Fruit fly (Drosophila melanogaster) whole organism, embryonic: Measurements from ENCODE around the gene CG44261.

Source experiments
- ATbp ChIP-seq: fragments of 200-800 bp; sonication (Bioruptor generic); optimal IDR thresholded peaks from 2 replicates; lab custom pipeline; 2017; ENCODE audit warnings: missing biosample characterization, mild to moderate bottlenecking, missing genetic modification characterization, missing genetic modification reagents
- Ada2b ChIP-seq: fragments of 200-800 bp; sonication (Bioruptor generic); IDR thresholded peaks from 2 replicates; pipeline ENCODE4 v1.3.6; 2022; ENCODE audit warnings: missing biosample characterization, missing genetic modification characterization
- CG12769 ChIP-seq: fragments of 200-800 bp; sonication (Bioruptor generic); optimal IDR thresholded peaks from 2 replicates; lab custom pipeline; 2019; ENCODE audit warnings: missing biosample characterization, mild to moderate bottlenecking, missing genetic modification characterization, moderate library complexity
- CG12942 ChIP-seq: fragments of 200-800 bp; sonication (Bioruptor generic); optimal IDR thresholded peaks from 3 replicates; lab custom pipeline; 2016; ENCODE audit warnings: missing biosample characterization, missing genetic modification characterization
- CG13894 ChIP-seq: fragments of 200-800 bp; sonication (Bioruptor generic); optimal IDR thresholded peaks from 3 replicates; lab custom pipeline; 2018; ENCODE audit warnings: missing biosample characterization, mild to moderate bottlenecking, missing genetic modification characterization, moderate library complexity
- CG15696 ChIP-seq: fragments of 200-800 bp; sonication (Bioruptor generic); optimal IDR thresholded peaks from 2 replicates; lab custom pipeline; 2019; ENCODE audit warnings: missing biosample characterization, mild to moderate bottlenecking, missing genetic modification characterization, moderate library complexity
- CG1603 ChIP-seq: fragments of 200-800 bp; sonication (Bioruptor generic); optimal IDR thresholded peaks from 2 replicates; lab custom pipeline; 2019; ENCODE audit warnings: missing biosample characterization, mild to moderate bottlenecking, missing genetic modification characterization, moderate library complexity
- CG17385 ChIP-seq: fragments of 200-800 bp; sonication (Bioruptor generic); optimal IDR thresholded peaks from 3 replicates; lab custom pipeline; 2018; ENCODE audit warnings: missing biosample characterization, mild to moderate bottlenecking, missing genetic modification characterization
- CG17912 ChIP-seq: fragments of 200-800 bp; sonication (Bioruptor generic); optimal IDR thresholded peaks from 2 replicates; lab custom pipeline; 2018; ENCODE audit warnings: missing biosample characterization, mild to moderate bottlenecking, missing genetic modification characterization
- CG2120 ChIP-seq: fragments of 200-800 bp; sonication (Bioruptor generic); optimal IDR thresholded peaks from 3 replicates; lab custom pipeline; 2016; ENCODE audit warnings: missing biosample characterization, missing genetic modification characterization
- CG30403 ChIP-seq: fragments of 200-800 bp; sonication (Bioruptor generic); optimal IDR thresholded peaks from 3 replicates; lab custom pipeline; 2016; ENCODE audit warnings: missing biosample characterization, missing genetic modification characterization
- CG4854 ChIP-seq: fragments of 200-800 bp; sonication (Bioruptor generic); optimal IDR thresholded peaks from 2 replicates; lab custom pipeline; 2016; ENCODE audit warnings: missing biosample characterization, missing genetic modification characterization, inconsistent platforms
- CG6683 ChIP-seq: fragments of 200-800 bp; sonication (Bioruptor generic); optimal IDR thresholded peaks from 2 replicates; lab custom pipeline; 2017; ENCODE audit warnings: missing biosample characterization, mild to moderate bottlenecking, missing genetic modification characterization, missing genetic modification reagents
- CG6854 ChIP-seq: fragments of 200-800 bp; sonication (Bioruptor generic); optimal IDR thresholded peaks from 3 replicates; lab custom pipeline; 2017; ENCODE audit warnings: missing biosample characterization, mild to moderate bottlenecking, missing genetic modification characterization
- CG7745 ChIP-seq: fragments of 200-800 bp; sonication (Bioruptor generic); optimal IDR thresholded peaks from 2 replicates; lab custom pipeline; 2018; ENCODE audit warnings: missing biosample characterization, mild to moderate bottlenecking, missing genetic modification characterization, moderate library complexity
- CG7928 ChIP-seq: fragments of 200-800 bp; sonication (Bioruptor generic); optimal IDR thresholded peaks from 2 replicates; lab custom pipeline; 2017; ENCODE audit warnings: missing biosample characterization, mild to moderate bottlenecking, missing genetic modification characterization
- CG7987 ChIP-seq: fragments of 200-800 bp; sonication (Bioruptor generic); optimal IDR thresholded peaks from 2 replicates; lab custom pipeline; 2018; ENCODE audit warnings: missing biosample characterization, mild to moderate bottlenecking, missing genetic modification characterization, moderate library complexity
- CG8290 ChIP-seq, 3 experiments: fragments of 200-800 bp; sonication (Bioruptor generic); optimal IDR thresholded peaks; 2 replicates each; lab custom pipeline; 2016 to 2019; ENCODE audit warnings: missing biosample characterization in 3 of 3, missing genetic modification characterization in 3 of 3, mild to moderate bottlenecking in 2 of 3, moderate library complexity in 1 of 3
- CG9797 ChIP-seq: fragments of 200-800 bp; sonication (Bioruptor generic); optimal IDR thresholded peaks from 3 replicates; lab custom pipeline; 2018; ENCODE audit warnings: missing biosample characterization, mild to moderate bottlenecking, missing genetic modification characterization
- CG9817 ChIP-seq: fragments of 200-800 bp; sonication (Bioruptor generic); optimal IDR thresholded peaks from 2 replicates; lab custom pipeline; 2018; ENCODE audit warnings: missing biosample characterization, mild to moderate bottlenecking, missing genetic modification characterization, moderate library complexity
- CoRest ChIP-seq: fragments of 200-800 bp; sonication (Bioruptor generic); optimal IDR thresholded peaks from 3 replicates; lab custom pipeline; 2018; ENCODE audit warnings: missing biosample characterization, mild to moderate bottlenecking, missing genetic modification characterization, moderate library complexity
- D19A ChIP-seq: fragments of 200-800 bp; optimal IDR thresholded peaks from 3 replicates; lab custom pipeline; 2019; ENCODE audit warnings: missing biosample characterization, mild to moderate bottlenecking, missing genetic modification characterization, moderate library complexity
- Dip3 ChIP-seq: fragments of 200-800 bp; sonication (Bioruptor generic); optimal IDR thresholded peaks from 3 replicates; lab custom pipeline; 2016; ENCODE audit warnings: missing biosample characterization, missing genetic modification characterization
- Ets65A ChIP-seq: fragments of 200-800 bp; sonication (Bioruptor generic); peaks from one replicate; lab custom pipeline; 2016; ENCODE audit warnings: missing biosample characterization, missing genetic modification characterization
- H15 ChIP-seq: fragments of 200-800 bp; sonication (Bioruptor generic); IDR thresholded peaks from 3 replicates; pipeline ENCODE4 v1.3.6; 2022; ENCODE audit warnings: missing biosample characterization, missing genetic modification characterization
- HmgZ ChIP-seq: fragments of 200-800 bp; sonication (Bioruptor generic); optimal IDR thresholded peaks from 2 replicates; lab custom pipeline; 2018; ENCODE audit warnings: missing biosample characterization, mild to moderate bottlenecking, missing genetic modification characterization
- NFAT ChIP-seq: fragments of 200-800 bp; sonication (Bioruptor generic); IDR thresholded peaks from 2 replicates; pipeline ENCODE4 v1.3.6; 2022; ENCODE audit warnings: missing biosample characterization, missing genetic modification characterization
- Rfx ChIP-seq: fragments of 200-800 bp; sonication (Bioruptor generic); IDR thresholded peaks from 2 replicates; pipeline ENCODE4 v1.3.6; 2022; ENCODE audit warnings: missing biosample characterization, missing genetic modification characterization
- Spps ChIP-seq: fragments of 200-800 bp; sonication (Bioruptor generic); optimal IDR thresholded peaks from 2 replicates; lab custom pipeline; 2018; ENCODE audit warnings: missing biosample characterization, mild to moderate bottlenecking, missing genetic modification characterization
- cad ChIP-seq: fragments of >200 bp; optimal IDR thresholded peaks from 2 replicates; lab custom pipeline; 2017; ENCODE audit warnings: missing biosample characterization, missing genetic modification characterization
- disco-r ChIP-seq: fragments of 200-800 bp; sonication (Bioruptor generic); optimal IDR thresholded peaks from 2 replicates; lab custom pipeline; 2016; ENCODE audit warnings: missing biosample characterization, missing genetic modification characterization
- lmd ChIP-seq: fragments of 200-800 bp; sonication (Bioruptor generic); IDR thresholded peaks from 2 replicates; pipeline ENCODE4 v1.3.6; 2022; ENCODE audit warnings: missing biosample characterization, missing genetic modification characterization
- nau ChIP-seq: fragments of 200-800 bp; sonication (Bioruptor generic); optimal IDR thresholded peaks from 3 replicates; lab custom pipeline; 2017; ENCODE audit warnings: missing biosample characterization, mild to moderate bottlenecking, missing genetic modification characterization, missing genetic modification reagents
- peb ChIP-seq: fragments of 200-800 bp; sonication (Bioruptor generic); IDR thresholded peaks from 2 replicates; pipeline ENCODE4 v1.3.6; 2022; ENCODE audit warnings: missing biosample characterization, missing genetic modification characterization
- ranshi ChIP-seq: fragments of 200-800 bp; sonication (Bioruptor generic); IDR thresholded peaks from 2 replicates; pipeline ENCODE4 v1.3.6; 2022; ENCODE audit warnings: missing biosample characterization, missing genetic modification characterization
- shn ChIP-seq: fragments of 200-800 bp; sonication (Bioruptor generic); optimal IDR thresholded peaks from 3 replicates; lab custom pipeline; 2016; ENCODE audit warnings: missing biosample characterization, missing genetic modification characterization
- slou ChIP-seq: fragments of 200-800 bp; sonication (Bioruptor generic); optimal IDR thresholded peaks from 3 replicates; lab custom pipeline; 2016; ENCODE audit warnings: missing biosample characterization, missing genetic modification characterization
- so ChIP-seq: fragments of 200-800 bp; sonication (Bioruptor generic); IDR thresholded peaks from 3 replicates; pipeline ENCODE4 v1.3.6; 2022; ENCODE audit warnings: missing biosample characterization, missing genetic modification characterization
- vfl ChIP-seq: fragments of 200-800 bp; sonication (Bioruptor generic); optimal IDR thresholded peaks from 2 replicates; lab custom pipeline; 2016; ENCODE audit warnings: missing biosample characterization, missing genetic modification characterization
- z ChIP-seq: fragments of 200-800 bp; sonication (Bioruptor generic); IDR thresholded peaks from 3 replicates; pipeline ENCODE4 v1.3.6; 2022; ENCODE audit warnings: missing biosample characterization, missing genetic modification characterization
- zf30C ChIP-seq: fragments of 200-800 bp; sonication (Bioruptor generic); optimal IDR thresholded peaks from 3 replicates; lab custom pipeline; 2018; ENCODE audit warnings: missing biosample characterization, mild to moderate bottlenecking, missing genetic modification characterization

CG44261 gene

dm6 chr3R:9370413-9370812 lies 37.6 kb downstream of the CG44261 start (continued):
- TF ChIP-seq so, result peak; percentile 71
- no peak for TF ChIP-seq CG7928 (GFP tag; lab: Kevin White, UChicago)
- TF ChIP-seq CG9817 (tag; lab: Kevin White, UChicago), result peak; percentile 59
- TF ChIP-seq slou (GFP tag; lab: Kevin White, UChicago), result peak; percentile 5
- no peak for TF ChIP-seq CG7745 (tag; lab: Kevin White, UChicago)
- no peak for TF ChIP-seq CG15696 (tag; lab: Kevin White, UChicago)
- TF ChIP-seq CG12769, result peak; percentile 45
- peak; percentile 34 for TF ChIP-seq CG12942 (GFP tag; lab: Kevin White, UChicago)
- peak; percentile 1 for TF ChIP-seq CG4854 (GFP tag; lab: Kevin White, UChicago)
- peak; percentile 69 for TF ChIP-seq Ada2b (GFP tag; lab: Robert Waterston, UW)
- TF ChIP-seq CG17912 (GFP tag; lab: Kevin White, UChicago), result no peak
- no peak for TF ChIP-seq disco-r (GFP tag; lab: Kevin White, UChicago)
- no peak for TF ChIP-seq CG7987
- TF ChIP-seq shn (GFP tag; lab: Kevin White, UChicago), result no peak
- TF ChIP-seq zf30C (GFP tag; lab: Kevin White, UChicago), result no peak
- peak; percentile 34 for TF ChIP-seq HmgZ
- no peak for TF ChIP-seq H15 (GFP tag; lab: Robert Waterston, UW)
- TF ChIP-seq CG17385, result peak; percentile 51
- TF ChIP-seq CG9797, result no peak
- no peak for TF ChIP-seq Ets65A
- no peak for TF ChIP-seq z (GFP tag; lab: Robert Waterston, UW)
- peak; percentile 38; the same call in 1 of the 2 replicates for TF ChIP-seq NFAT (GFP tag; lab: Robert Waterston, UW)
- TF ChIP-seq CG1603 (tag; lab: Kevin White, UChicago), result no peak
- TF ChIP-seq Dip3, result peak; percentile 52
- peak; percentile 62 for TF ChIP-seq CG30403
- TF ChIP-seq CG6683 (GFP tag; lab: Kevin White, UChicago), result no peak
- no peak for TF ChIP-seq cad (GFP tag; lab: Kevin White, UChicago)
- peak; percentile 77 for TF ChIP-seq CG2120 (GFP tag; lab: Kevin White, UChicago)
- TF ChIP-seq CG13894 (tag; lab: Kevin White, UChicago), result no peak
- TF ChIP-seq ranshi (GFP tag; lab: Robert Waterston, UW), result peak; percentile 51; the same call in 1 of the 2 replicates
- TF ChIP-seq peb (GFP tag; lab: Robert Waterston, UW), result no peak
- TF ChIP-seq CG6854 (GFP tag; lab: Kevin White, UChicago), result peak; percentile 22
- peak; percentile 2 for TF ChIP-seq ATbp (GFP tag; lab: Kevin White, UChicago)
- no peak for TF ChIP-seq nau (GFP tag; lab: Kevin White, UChicago)
- TF ChIP-seq vfl (GFP tag; lab: Kevin White, UChicago), result no peak
- peak; percentile 97 for TF ChIP-seq D19A (tag; lab: Kevin White, UChicago)
- TF ChIP-seq lmd (GFP tag; lab: Robert Waterston, UW), result peak; percentile 70; the same call in 1 of the 2 replicates
- TF ChIP-seq CoRest, result peak; percentile 65
- TF ChIP-seq Spps (tag; lab: Kevin White, UChicago), result no peak
- TF ChIP-seq CG8290 (GFP tag; optimal IDR thresholded peaks at IDR 0.05; lab: Kevin White, UChicago), result no peak
- no peak for TF ChIP-seq CG8290 (tag; optimal IDR thresholded peaks at IDR 0.05; lab: Kevin White, UChicago)
- peak; percentile 81; the same call in 1 of the 2 replicates for TF ChIP-seq Rfx (GFP tag; lab: Robert Waterston, UW)
